Fruit fly (Drosophila melanogaster): ENCODE measurements around the gene CG42366.
A peak's percentile ranks its signal among the peaks of the same experiment; 100 is the strongest.

Gene CG42366

DNA sequence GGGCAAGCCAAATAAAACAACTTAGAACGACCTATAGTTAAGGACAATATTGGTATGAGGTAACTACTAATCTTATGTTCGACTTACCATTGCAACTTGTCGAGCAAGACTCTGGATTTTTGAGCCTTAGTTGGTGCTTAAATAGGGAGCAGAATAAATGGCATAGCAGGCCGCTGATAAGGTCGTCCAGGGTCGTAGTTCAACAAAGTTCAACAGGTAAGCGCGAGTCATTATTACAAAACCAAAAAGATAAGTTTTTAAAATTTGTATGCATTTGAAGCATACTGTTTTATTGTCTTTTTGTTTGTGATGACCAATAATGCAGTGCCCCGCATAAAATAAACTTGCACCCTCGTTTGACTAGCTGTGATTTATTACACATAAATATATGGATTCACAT lies 21.9 kb upstream of the CG42366 start, which contains the start of gene Muc30E:
TSS of gene Muc30E (minus strand) at position 101 of the 400 bp plus-strand sequence.
- TF ChIP-seq CG32264 (GFP tag; optimal IDR thresholded peaks at IDR 0.05) (no peak), N (GFP tag; optimal IDR thresholded peaks at IDR 0.05) (no peak), brk (GFP tag; optimal IDR thresholded peaks at IDR 0.05) (no peak), pan (optimal IDR thresholded peaks at IDR 0.05) (no peak), jim (GFP tag; optimal IDR thresholded peaks at IDR 0.05) (no peak), psq (GFP tag; optimal IDR thresholded peaks at IDR 0.05) (no peak), usp (GFP tag; optimal IDR thresholded peaks at IDR 0.05) (no peak), dmrt93B (GFP tag; optimal IDR thresholded peaks at IDR 0.05) (no peak), Mio (GFP tag; optimal IDR thresholded peaks at IDR 0.05) (no peak), Hr83 (GFP tag; optimal IDR thresholded peaks at IDR 0.05; ENCODE audit: poor library complexity, severe bottlenecking) (no peak), dsf (GFP tag; optimal IDR thresholded peaks at IDR 0.05; ENCODE audit: borderline replicate concordance) (no peak), Myc (optimal IDR thresholded peaks at IDR 0.05) (no peak), Hnf4 (GFP tag; optimal IDR thresholded peaks at IDR 0.05) (no peak), foxo (GFP tag; optimal IDR thresholded peaks at IDR 0.05) (no peak), ey (GFP tag; optimal IDR thresholded peaks at IDR 0.05) (no peak), rgr (GFP tag; optimal IDR thresholded peaks at IDR 0.05) (no peak), sage (GFP tag; optimal IDR thresholded peaks at IDR 0.05) (no peak), Dfd (GFP tag; optimal IDR thresholded peaks at IDR 0.05) (no peak), tai (GFP tag; optimal IDR thresholded peaks at IDR 0.05) (no peak), Rel (GFP tag; optimal IDR thresholded peaks at IDR 0.05) (no peak), Rel (tag; optimal IDR thresholded peaks at IDR 0.05) (no peak)

DNA sequence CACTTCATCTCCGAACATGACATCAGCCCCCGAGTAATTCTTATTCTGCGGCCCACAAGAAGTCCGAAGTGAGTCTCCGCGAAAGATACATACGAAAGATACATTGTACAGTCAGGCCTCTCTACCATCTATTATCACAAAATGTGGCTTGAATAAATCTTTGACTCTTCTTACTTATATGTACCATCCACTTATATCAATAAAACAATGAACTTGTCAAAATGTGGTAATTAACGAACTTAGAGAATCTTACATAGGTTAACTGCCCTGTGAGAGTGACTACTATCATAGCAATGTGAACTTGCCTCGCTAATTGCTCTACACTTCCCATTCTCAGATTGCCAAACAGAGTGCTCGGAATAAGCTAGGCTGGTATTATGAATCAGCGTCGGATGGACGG lies 18.3 kb upstream of the CG42366 start:
- TF ChIP-seq woc (GFP tag; optimal IDR thresholded peaks at IDR 0.05): no peak
- TF ChIP-seq CrebA (GFP tag; optimal IDR thresholded peaks at IDR 0.05; ENCODE audit: borderline replicate concordance): no peak
- no peak for TF ChIP-seq Rel (GFP tag; optimal IDR thresholded peaks at IDR 0.05)
- TF ChIP-seq Rel (tag; optimal IDR thresholded peaks at IDR 0.05): no peak
- TF ChIP-seq lola (GFP tag; optimal IDR thresholded peaks at IDR 0.05): no peak
- no peak for TF ChIP-seq Mio (GFP tag; optimal IDR thresholded peaks at IDR 0.05)
- TF ChIP-seq fru (GFP tag; optimal IDR thresholded peaks at IDR 0.05): no peak
- TF ChIP-seq Hr78 (GFP tag; optimal IDR thresholded peaks at IDR 0.05): no peak
- no peak for TF ChIP-seq dl (GFP tag; optimal IDR thresholded peaks at IDR 0.05; ENCODE audit: insufficient read depth in 1 of 2, partially characterized antibody in 2 of 2)
- TF ChIP-seq psq (GFP tag; optimal IDR thresholded peaks at IDR 0.05): no peak
- no peak for TF ChIP-seq CG9705 (GFP tag; optimal IDR thresholded peaks at IDR 0.05)
- no peak for TF ChIP-seq N (GFP tag; optimal IDR thresholded peaks at IDR 0.05)
- TF ChIP-seq pan (optimal IDR thresholded peaks at IDR 0.05): no peak
- no peak for TF ChIP-seq br (GFP tag; optimal IDR thresholded peaks at IDR 0.05)

DNA sequence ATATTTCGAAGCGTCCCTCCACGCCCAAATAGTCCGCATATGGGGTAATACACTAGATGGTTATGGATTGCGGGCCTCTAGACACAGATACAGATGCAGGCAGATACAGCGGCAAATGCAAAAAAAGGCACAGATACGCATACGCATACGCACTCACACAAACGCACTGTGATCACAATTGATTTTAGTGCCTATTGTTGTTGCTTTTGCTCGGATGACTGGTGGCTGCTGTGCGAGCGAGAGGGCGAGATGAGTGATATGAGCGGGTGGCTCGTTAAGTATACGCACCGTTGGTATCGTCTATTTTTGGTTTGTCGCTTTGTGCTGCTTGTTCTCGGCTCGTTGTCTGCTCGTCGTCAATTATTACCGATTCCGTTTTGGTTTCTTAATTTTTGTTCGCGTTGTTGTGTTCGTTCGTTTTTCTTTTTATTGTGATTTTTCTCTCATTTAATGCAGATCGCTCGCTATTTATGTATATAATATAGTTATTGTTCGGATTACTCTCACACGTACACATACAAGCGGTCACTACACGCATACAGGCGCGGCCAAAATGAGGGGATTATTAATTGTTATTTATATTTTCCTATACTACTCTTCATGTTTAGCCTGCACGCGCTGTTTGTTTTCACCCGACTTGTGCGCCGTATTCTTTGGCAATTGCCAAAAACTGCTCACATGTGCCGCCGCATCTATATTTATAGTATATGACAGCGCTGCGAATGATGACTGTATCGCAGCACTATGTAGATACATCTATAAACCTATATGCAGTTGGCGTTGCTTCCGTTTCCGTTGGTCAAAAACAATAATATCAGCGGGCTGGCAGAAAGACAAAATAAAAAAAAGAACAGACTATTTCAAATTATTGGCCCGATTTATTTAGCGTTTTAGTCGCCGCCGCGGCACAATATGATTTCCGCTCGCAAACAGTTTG lies 17.4 kb upstream of the CG42366 start:
- no peak for TF ChIP-seq Abd-B (GFP tag; optimal IDR thresholded peaks at IDR 0.05)
- peak; percentile 24 for TF ChIP-seq N (GFP tag; optimal IDR thresholded peaks at IDR 0.05)
- TF ChIP-seq Mio (GFP tag; optimal IDR thresholded peaks at IDR 0.05): no peak
- TF ChIP-seq Jra (GFP tag; optimal IDR thresholded peaks at IDR 0.05): peak; percentile 23
- TF ChIP-seq HLH106 (tag; optimal IDR thresholded peaks at IDR 0.05): no peak
- TF ChIP-seq Sp1 (GFP tag; optimal IDR thresholded peaks at IDR 0.05): no peak
- peak; percentile 61 for TF ChIP-seq psq (GFP tag; optimal IDR thresholded peaks at IDR 0.05)

DNA sequence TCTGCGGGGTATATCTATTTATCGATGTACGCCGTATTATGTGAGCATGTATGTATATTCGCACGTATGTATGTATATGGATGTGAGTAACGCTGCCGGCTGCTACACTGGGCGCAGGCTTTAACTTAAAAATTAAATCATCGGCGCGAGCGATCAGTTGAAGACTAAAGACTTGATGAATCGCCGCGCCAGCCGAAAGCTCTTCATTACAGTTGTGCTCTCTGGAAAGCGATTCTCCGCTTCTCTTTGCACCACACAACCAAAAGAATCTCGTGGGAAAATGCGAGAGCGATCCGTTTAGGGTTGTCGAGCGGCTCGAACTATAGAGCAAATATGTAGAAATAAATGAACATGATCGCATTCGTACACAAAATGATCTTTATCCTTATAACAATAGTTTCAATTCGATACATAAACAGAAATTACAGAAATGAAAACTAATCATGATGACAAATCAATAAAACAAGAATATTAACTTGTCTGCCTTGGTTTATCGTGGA lies 16.4 kb upstream of the CG42366 start, which contains the start of gene CG13124:
TSS of gene CG13124 (minus strand) at position 166 of the 500 bp plus-strand sequence.
- TF ChIP-seq dl (GFP tag; optimal IDR thresholded peaks at IDR 0.05; ENCODE audit: insufficient read depth in 1 of 2, partially characterized antibody in 2 of 2) (peak; percentile 41 to 59), N (GFP tag; optimal IDR thresholded peaks at IDR 0.05) (no peak), foxo (GFP tag; optimal IDR thresholded peaks at IDR 0.05) (peak in 1 of 2 experiments; percentile 6), Sp1 (GFP tag; optimal IDR thresholded peaks at IDR 0.05) (no peak), fru (GFP tag; optimal IDR thresholded peaks at IDR 0.05) (no peak), br (GFP tag; optimal IDR thresholded peaks at IDR 0.05) (no peak), h (GFP tag; optimal IDR thresholded peaks at IDR 0.05) (peak; percentile 27), Dif (GFP tag; optimal IDR thresholded peaks at IDR 0.05; ENCODE audit: partially characterized antibody) (peak; percentile 82), woc (GFP tag; optimal IDR thresholded peaks at IDR 0.05) (no peak), rgr (GFP tag; optimal IDR thresholded peaks at IDR 0.05) (no peak)
